Fruit fly (Drosophila melanogaster): ENCODE data around the gene CG14006.

CG14006 gene

dm6 chr2L:5723859-5724475 is 4.6 kb downstream of the CG14006 start:
- no peak for TF ChIP-seq CG17801 (GFP tag; optimal IDR thresholded peaks at IDR 0.05; ENCODE audit: partially characterized antibody)

dm6 chr2L:5720407-5721228 is 8.0 kb downstream of the CG14006 start, which contains the start of the genes CG11149 and sip1:
Gene CG11149 (minus strand): TSS chr2L:5720899.
Gene sip1 (plus strand): TSS chr2L:5721051.
- no peak for TF ChIP-seq CG17801 (GFP tag; optimal IDR thresholded peaks at IDR 0.05; ENCODE audit: partially characterized antibody)

- no peak for TF ChIP-seq CG17801 (GFP tag; optimal IDR thresholded peaks at IDR 0.05; ENCODE audit: partially characterized antibody)
Measured at dm6 chr2L:5716580-5716979, 12.0 kb downstream of the CG14006 start, which contains the start of the genes CG14007 and CG34011. Gene CG14007 (minus strand): TSS chr2L:5716680. Gene CG34011 (plus strand): TSS chr2L:5716701.

dm6 chr2L:5706074-5706473 is 22.5 kb downstream of the CG14006 start, which contains the start of gene CG7236:
Gene CG7236 (plus strand): TSS chr2L:5706374.
- no peak for TF ChIP-seq CG17801 (GFP tag; optimal IDR thresholded peaks at IDR 0.05; ENCODE audit: partially characterized antibody)

dm6 chr2L:5678282-5678681 is 50.3 kb downstream of the CG14006 start, which contains the start of gene CG12511:
Gene CG12511 (plus strand): TSS chr2L:5678582.
- no peak for TF ChIP-seq CG17801 (GFP tag; optimal IDR thresholded peaks at IDR 0.05; ENCODE audit: partially characterized antibody)

Measured in ovary, adult (tissue).